Fruit fly (Drosophila melanogaster) whole organism, embryonic: ENCODE data around the gene Sulf1.
A peak's percentile ranks its signal among the peaks of the same experiment; 100 is the strongest.

Source experiments
- Asciz ChIP-seq: fragments of 200-800 bp; sonication (Bioruptor generic); optimal IDR thresholded peaks from 2 replicates; lab custom pipeline; 2017; ENCODE audit warnings: missing biosample characterization, mild to moderate bottlenecking, missing genetic modification characterization, missing genetic modification reagents
- BEAF-32 ChIP-seq: fragments of 200-800 bp; sonication (Bioruptor generic); optimal IDR thresholded peaks from 3 replicates; lab custom pipeline; 2017; ENCODE audit warnings: missing biosample characterization, missing genetic modification characterization, mild to moderate bottlenecking, moderate library complexity, missing genetic modification reagents
- CG10543 ChIP-seq: fragments of 200-800 bp; sonication (Bioruptor generic); optimal IDR thresholded peaks from 3 replicates; lab custom pipeline; 2017; ENCODE audit warnings: missing biosample characterization, mild to moderate bottlenecking, missing genetic modification characterization, moderate library complexity
- CG11085 ChIP-seq: fragments of 200-800 bp; sonication (Bioruptor generic); IDR thresholded peaks from 2 replicates; pipeline ENCODE4 v1.3.6; 2022; ENCODE audit warnings: missing biosample characterization, missing genetic modification characterization
- CG11695 ChIP-seq: fragments of 200-800 bp; sonication (Bioruptor generic); IDR thresholded peaks from 3 replicates; pipeline ENCODE4 v1.3.6; 2022; ENCODE audit warnings: missing biosample characterization, missing genetic modification characterization
- CG12071 ChIP-seq: fragments of 200-800 bp; sonication (Bioruptor generic); optimal IDR thresholded peaks from 3 replicates; lab custom pipeline; 2018; ENCODE audit warnings: missing biosample characterization, mild to moderate bottlenecking, missing genetic modification characterization
- CG13123 ChIP-seq: fragments of 200-800 bp; sonication (Bioruptor generic); optimal IDR thresholded peaks from 2 replicates; lab custom pipeline; 2016; ENCODE audit warnings: missing biosample characterization, missing genetic modification characterization
- CG14441 ChIP-seq: fragments of 200-800 bp; sonication (Bioruptor generic); IDR thresholded peaks from 2 replicates; pipeline ENCODE4 v1.3.6; 2022; ENCODE audit warnings: missing biosample characterization, missing genetic modification characterization
- CG14710 ChIP-seq: fragments of 200-800 bp; sonication (Bioruptor generic); optimal IDR thresholded peaks from 3 replicates; lab custom pipeline; 2019; ENCODE audit warnings: missing biosample characterization, mild to moderate bottlenecking, missing genetic modification characterization, moderate library complexity
- CG15601 ChIP-seq: fragments of 200-800 bp; sonication (Bioruptor generic); optimal IDR thresholded peaks from 3 replicates; lab custom pipeline; 2019; ENCODE audit warnings: missing biosample characterization, mild to moderate bottlenecking, missing genetic modification characterization, moderate library complexity
- CG1603 ChIP-seq: fragments of 200-800 bp; sonication (Bioruptor generic); optimal IDR thresholded peaks from 2 replicates; lab custom pipeline; 2019; ENCODE audit warnings: missing biosample characterization, mild to moderate bottlenecking, missing genetic modification characterization, moderate library complexity
- CG17328 ChIP-seq: fragments of 200-800 bp; sonication (Bioruptor generic); IDR thresholded peaks from 2 replicates; pipeline ENCODE4 v1.3.6; 2022; ENCODE audit warnings: missing biosample characterization, missing genetic modification characterization
- CG3065 ChIP-seq: fragments of 200-800 bp; sonication (Bioruptor generic); optimal IDR thresholded peaks from 2 replicates; lab custom pipeline; 2016; ENCODE audit warnings: missing biosample characterization, missing genetic modification characterization
- CG4282 ChIP-seq: fragments of 200-800 bp; sonication (Bioruptor generic); optimal IDR thresholded peaks from 2 replicates; lab custom pipeline; 2016; ENCODE audit warnings: missing biosample characterization, missing genetic modification characterization
- CG6854 ChIP-seq: fragments of 200-800 bp; sonication (Bioruptor generic); optimal IDR thresholded peaks from 3 replicates; lab custom pipeline; 2017; ENCODE audit warnings: missing biosample characterization, mild to moderate bottlenecking, missing genetic modification characterization
- CG7963 ChIP-seq: fragments of 200-800 bp; sonication (Bioruptor generic); IDR thresholded peaks from 3 replicates; pipeline ENCODE4 v1.3.6; 2022; ENCODE audit warnings: missing biosample characterization, missing genetic modification characterization; ENCODE audit not compliant: partially characterized antibody
- CG8388 ChIP-seq: fragments of 200-800 bp; sonication (Bioruptor generic); optimal IDR thresholded peaks from 2 replicates; lab custom pipeline; 2019; ENCODE audit warnings: missing biosample characterization, mild to moderate bottlenecking, missing genetic modification characterization, moderate library complexity
- CG8944 ChIP-seq: fragments of 200-800 bp; sonication (Bioruptor generic); optimal IDR thresholded peaks from 3 replicates; lab custom pipeline; 2016; ENCODE audit warnings: missing biosample characterization, missing genetic modification characterization
- Chrac-16 ChIP-seq: fragments of 200-800 bp; sonication (Bioruptor generic); optimal IDR thresholded peaks from 3 replicates; lab custom pipeline; 2016; ENCODE audit warnings: missing biosample characterization, missing genetic modification characterization
- Deaf1 ChIP-seq: fragments of 200-800 bp; optimal IDR thresholded peaks from 3 replicates; lab custom pipeline; 2019; ENCODE audit warnings: missing biosample characterization, mild to moderate bottlenecking, missing genetic modification characterization, moderate library complexity
- Dll ChIP-seq: fragments of 200-800 bp; sonication (Bioruptor generic); IDR thresholded peaks from 4 replicates; pipeline ENCODE4 v1.3.6; 2022; ENCODE audit warnings: missing biosample characterization, missing genetic modification characterization; ENCODE audit not compliant: partially characterized antibody
- Gug ChIP-seq: fragments of 200-800 bp; sonication (Bioruptor generic); IDR thresholded peaks from 4 replicates; pipeline ENCODE4 v1.3.6; 2022; ENCODE audit warnings: missing biosample characterization, missing genetic modification characterization
- HLH4C ChIP-seq: fragments of 200-800 bp; sonication (Bioruptor generic); IDR thresholded peaks from 3 replicates; pipeline ENCODE4 v1.3.6; 2022; ENCODE audit warnings: missing biosample characterization, missing genetic modification characterization; ENCODE audit not compliant: partially characterized antibody
- Hsf ChIP-seq: fragments of 200-800 bp; sonication (Bioruptor generic); optimal IDR thresholded peaks from 3 replicates; lab custom pipeline; 2016; ENCODE audit warnings: missing biosample characterization, missing genetic modification characterization
- Mrtf ChIP-seq: fragments of 200-800 bp; sonication (Bioruptor generic); IDR thresholded peaks from 3 replicates; pipeline ENCODE4 v1.3.6; 2022; ENCODE audit warnings: missing biosample characterization, missing genetic modification characterization
- Six4 ChIP-seq: fragments of 200-800 bp; sonication (Bioruptor generic); optimal IDR thresholded peaks from 2 replicates; lab custom pipeline; 2016; ENCODE audit warnings: missing biosample characterization, missing genetic modification characterization
- abd-A ChIP-seq: fragments of 200-800 bp; sonication (Bioruptor generic); optimal IDR thresholded peaks from 3 replicates; lab custom pipeline; 2019; ENCODE audit warnings: missing biosample characterization, mild to moderate bottlenecking, missing genetic modification characterization, moderate library complexity
- br ChIP-seq: fragments of >200 bp; optimal IDR thresholded peaks from 2 replicates; lab custom pipeline; 2017
- chinmo ChIP-seq: fragments of 200-800 bp; sonication (Bioruptor generic); IDR thresholded peaks from 4 replicates; pipeline ENCODE4 v1.3.6; 2022; ENCODE audit warnings: missing biosample characterization, missing genetic modification characterization; ENCODE audit not compliant: partially characterized antibody
- chm ChIP-seq: fragments of 200-800 bp; sonication (Bioruptor generic); IDR thresholded peaks from 2 replicates; pipeline ENCODE4 v1.3.6; 2022; ENCODE audit warnings: missing biosample characterization, missing genetic modification characterization
- danr ChIP-seq: fragments of 200-800 bp; sonication (Bioruptor generic); IDR thresholded peaks from 2 replicates; pipeline ENCODE4 v1.3.6; 2022; ENCODE audit warnings: missing biosample characterization, missing genetic modification characterization
- dpn ChIP-seq, 2 experiments: fragments of 200-800 bp; sonication (Bioruptor generic); optimal IDR thresholded peaks; 3 replicates each; lab custom pipeline; 2016; ENCODE audit warnings: missing biosample characterization in 2 of 2, missing genetic modification characterization in 2 of 2
- dysf ChIP-seq: fragments of 200-800 bp; sonication (Bioruptor generic); IDR thresholded peaks from 3 replicates; pipeline ENCODE4 v1.3.6; 2022; ENCODE audit warnings: missing biosample characterization, missing genetic modification characterization
- emc ChIP-seq: fragments of 200-800 bp; sonication (Bioruptor generic); optimal IDR thresholded peaks from 2 replicates; lab custom pipeline; 2016; ENCODE audit warnings: missing biosample characterization, missing genetic modification characterization
- hb ChIP-seq: fragments of 200-800 bp; sonication (Bioruptor generic); IDR thresholded peaks from 3 replicates; pipeline ENCODE4 v1.3.6; 2022; ENCODE audit warnings: missing biosample characterization, missing genetic modification characterization; ENCODE audit not compliant: partially characterized antibody
- kay ChIP-seq: fragments of 200-800 bp; sonication (Bioruptor generic); optimal IDR thresholded peaks from 2 replicates; lab custom pipeline; 2016; ENCODE audit warnings: missing biosample characterization, missing genetic modification characterization
- lbe ChIP-seq: fragments of 200-800 bp; sonication (Bioruptor generic); optimal IDR thresholded peaks from 2 replicates; lab custom pipeline; 2016; ENCODE audit warnings: missing biosample characterization, mild to moderate bottlenecking, missing genetic modification characterization
- lilli ChIP-seq: fragments of 200-800 bp; sonication (Bioruptor generic); optimal IDR thresholded peaks from 3 replicates; lab custom pipeline; 2016; ENCODE audit warnings: missing biosample characterization, missing genetic modification characterization
- peb ChIP-seq: fragments of 200-800 bp; sonication (Bioruptor generic); IDR thresholded peaks from 2 replicates; pipeline ENCODE4 v1.3.6; 2022; ENCODE audit warnings: missing biosample characterization, missing genetic modification characterization
- pros ChIP-seq: fragments of 200-800 bp; sonication (Bioruptor generic); optimal IDR thresholded peaks from 3 replicates; lab custom pipeline; 2019; ENCODE audit warnings: missing biosample characterization, mild to moderate bottlenecking, missing genetic modification characterization, moderate library complexity
- scrt ChIP-seq: fragments of 200-800 bp; sonication (Bioruptor generic); optimal IDR thresholded peaks from 2 replicates; lab custom pipeline; 2018; ENCODE audit warnings: missing biosample characterization, mild to moderate bottlenecking, missing genetic modification characterization, moderate library complexity
- sim ChIP-seq: fragments of 200-800 bp; sonication (Bioruptor generic); IDR thresholded peaks from 2 replicates; pipeline ENCODE4 v1.3.6; 2022; ENCODE audit warnings: missing biosample characterization, missing genetic modification characterization
- sr ChIP-seq: fragments of 200-800 bp; sonication (Bioruptor generic); IDR thresholded peaks from 3 replicates; pipeline ENCODE4 v1.3.6; 2022; ENCODE audit warnings: missing biosample characterization, missing genetic modification characterization
- sug ChIP-seq: fragments of 200-800 bp; optimal IDR thresholded peaks from 2 replicates; lab custom pipeline; 2019; ENCODE audit warnings: missing biosample characterization, mild to moderate bottlenecking, missing genetic modification characterization, moderate library complexity
- unc-4 ChIP-seq: fragments of 200-800 bp; sonication (Bioruptor generic); IDR thresholded peaks from 2 replicates; pipeline ENCODE4 v1.3.6; 2022; ENCODE audit warnings: missing biosample characterization, missing genetic modification characterization; ENCODE audit not compliant: partially characterized antibody
- vnd ChIP-seq: fragments of 200-800 bp; sonication (Bioruptor generic); IDR thresholded peaks from 3 replicates; pipeline ENCODE4 v1.3.6; 2022; ENCODE audit warnings: missing biosample characterization, missing genetic modification characterization; ENCODE audit not compliant: partially characterized antibody
- wor ChIP-seq: fragments of 200-800 bp; sonication (Bioruptor generic); IDR thresholded peaks from 2 replicates; pipeline ENCODE4 v1.3.6; 2022; ENCODE audit warnings: missing biosample characterization, missing genetic modification characterization
- zfh1 ChIP-seq: fragments of 200-800 bp; sonication (Bioruptor generic); IDR thresholded peaks from 3 replicates; pipeline ENCODE4 v1.3.6; 2022; ENCODE audit warnings: missing biosample characterization, missing genetic modification characterization

Sulf1 gene

dm6 chr3R:16309302-16310080 is 29.9 kb downstream of the Sulf1 start (continued):
- no peak for TF ChIP-seq CG4282 (GFP tag; lab: Kevin White, UChicago)
- TF ChIP-seq dysf (GFP tag; lab: Robert Waterston, UW), result peak; percentile 42; the same call in 1 of the 3 replicates
- TF ChIP-seq zfh1 (GFP tag; lab: Robert Waterston, UW), result no peak; the same call in 2 of the 3 replicates
- TF ChIP-seq peb (GFP tag; lab: Robert Waterston, UW), result no peak
- TF ChIP-seq CG14710 (tag; lab: Kevin White, UChicago), result no peak
- TF ChIP-seq CG3065 (GFP tag; lab: Kevin White, UChicago), result no peak
- no peak for TF ChIP-seq CG13123 (GFP tag; lab: Kevin White, UChicago)
- no peak for TF ChIP-seq danr (GFP tag; lab: Robert Waterston, UW)
- TF ChIP-seq chinmo (GFP tag; lab: Robert Waterston, UW), result peak; percentile 69; the same call in 1 of the 4 replicates
- TF ChIP-seq CG8388 (GFP tag; lab: Kevin White, UChicago), result peak; percentile 13
- TF ChIP-seq vnd (GFP tag; lab: Robert Waterston, UW), result no peak
- TF ChIP-seq unc-4, result no peak
- peak in 1 of 2 experiments; percentile 36 for TF ChIP-seq dpn (GFP tag; optimal IDR thresholded peaks at IDR 0.05; lab: Kevin White, UChicago)
- peak; percentile 20 for TF ChIP-seq pros (GFP tag; lab: Kevin White, UChicago)
- TF ChIP-seq CG12071, result no peak
- TF ChIP-seq Six4 (GFP tag; lab: Kevin White, UChicago), result no peak
- TF ChIP-seq CG11085 (GFP tag; lab: Robert Waterston, UW), result no peak
- TF ChIP-seq wor (GFP tag; lab: Robert Waterston, UW), result no peak
- no peak for TF ChIP-seq Asciz (GFP tag; lab: Kevin White, UChicago)
- peak; percentile 39 for TF ChIP-seq CG10543 (GFP tag; lab: Kevin White, UChicago)
- TF ChIP-seq hb, result no peak
- TF ChIP-seq br (lab: Kevin White, UChicago), result no peak
- TF ChIP-seq Dll (GFP tag; lab: Robert Waterston, UW), result no peak
- TF ChIP-seq BEAF-32, result no peak
- peak; percentile 18 for TF ChIP-seq Hsf (GFP tag; lab: Kevin White, UChicago)
- TF ChIP-seq CG6854, result no peak
- no peak for TF ChIP-seq abd-A (tag; lab: Kevin White, UChicago)
- no peak for TF ChIP-seq HLH4C (GFP tag; lab: Robert Waterston, UW)
- no peak for TF ChIP-seq Gug (GFP tag; lab: Robert Waterston, UW)
- TF ChIP-seq CG17328 (GFP tag; lab: Robert Waterston, UW), result peak; percentile 51; the same call in 1 of the 2 replicates
- TF ChIP-seq lbe (GFP tag; lab: Kevin White, UChicago), result no peak
- TF ChIP-seq CG14441 (GFP tag; lab: Robert Waterston, UW), result peak; percentile 38; the same call in 1 of the 2 replicates
- TF ChIP-seq lilli, result peak; percentile 30
- no peak for TF ChIP-seq sr (GFP tag; lab: Robert Waterston, UW)
- 0 out of 3 replicates have a peak, but pooled peaks have one; percentile 31 for TF ChIP-seq CG7963 (GFP tag; lab: Robert Waterston, UW)
- TF ChIP-seq sug (tag; lab: Kevin White, UChicago), result no peak
- TF ChIP-seq Deaf1 (tag; lab: Kevin White, UChicago), result no peak
- no peak for TF ChIP-seq sim (GFP tag; lab: Robert Waterston, UW)
- TF ChIP-seq CG11695 (GFP tag; lab: Robert Waterston, UW), result 0 out of 3 replicates have a peak, but pooled peaks have one; percentile 29
- TF ChIP-seq scrt (GFP tag; lab: Kevin White, UChicago), result no peak
- no peak for TF ChIP-seq emc
- TF ChIP-seq CG15601 (tag; lab: Kevin White, UChicago), result no peak
- no peak for TF ChIP-seq Chrac-16 (GFP tag; lab: Kevin White, UChicago)
- TF ChIP-seq CG1603 (tag; lab: Kevin White, UChicago), result peak; percentile 19
- no peak for TF ChIP-seq kay
- TF ChIP-seq Mrtf (GFP tag; lab: Robert Waterston, UW), result peak; percentile 27; the same call in 1 of the 3 replicates
- peak; percentile 28 for TF ChIP-seq CG8944 (GFP tag; lab: Kevin White, UChicago)
- TF ChIP-seq chm (GFP tag; lab: Robert Waterston, UW), result no peak
